Fruit fly (Drosophila melanogaster) whole organism, wandering third instar larva: ENCODE data around the gene CG7768.
A peak's percentile ranks its signal among the peaks of the same experiment; 100 is the strongest.

Source experiments
- CG9705 ChIP-seq: fragments of 200-800 bp; sonication (Bioruptor generic); optimal IDR thresholded peaks from 2 replicates; lab custom pipeline; 2018; ENCODE audit warnings: missing biosample characterization, mild to moderate bottlenecking, missing genetic modification characterization
- Dfd ChIP-seq: fragments of >200 bp; optimal IDR thresholded peaks from 2 replicates; lab custom pipeline; 2017; ENCODE audit warnings: missing biosample characterization, missing genetic modification characterization
- Dif ChIP-seq: fragments of 200-275, 200-300 bp; sonication (Bioruptor generic); optimal IDR thresholded peaks from 2 replicates; lab custom pipeline; 2018; ENCODE audit warnings: missing biosample characterization, missing genetic modification characterization; ENCODE audit not compliant: partially characterized antibody
- GATAd ChIP-seq: sonication (Bioruptor generic); optimal IDR thresholded peaks from 2 replicates; lab custom pipeline; 2016; ENCODE audit warnings: missing biosample characterization, missing genetic modification characterization
- Hr78 ChIP-seq: fragments of >200 bp; optimal IDR thresholded peaks from 2 replicates; lab custom pipeline; 2017; ENCODE audit warnings: missing biosample characterization, missing genetic modification characterization
- Hr83 ChIP-seq: fragments of 200-300 bp; sonication (Bioruptor generic); optimal IDR thresholded peaks from 2 replicates; lab custom pipeline; 2016; ENCODE audit warnings: missing biosample characterization, mild to moderate bottlenecking, missing genetic modification characterization, moderate library complexity; ENCODE audit not compliant: poor library complexity, severe bottlenecking
- Jra ChIP-seq: sonication (Bioruptor generic); optimal IDR thresholded peaks from 2 replicates; lab custom pipeline; 2016; ENCODE audit warnings: missing biosample characterization, missing genetic modification characterization
- Mio ChIP-seq: sonication (Bioruptor generic); optimal IDR thresholded peaks from 2 replicates; lab custom pipeline; 2016; ENCODE audit warnings: missing biosample characterization, missing genetic modification characterization
- Myc ChIP-seq: fragments of >200 bp; optimal IDR thresholded peaks from 2 replicates; lab custom pipeline; 2017
- N ChIP-seq: fragments of >200 bp; optimal IDR thresholded peaks from 2 replicates; lab custom pipeline; 2018; ENCODE audit warnings: missing biosample characterization, missing external identifiers, missing genetic modification characterization
- OdsH ChIP-seq: fragments of 200-800 bp; sonication (Bioruptor generic); optimal IDR thresholded peaks from 2 replicates; lab custom pipeline; 2016; ENCODE audit warnings: missing biosample characterization, mild to moderate bottlenecking, missing genetic modification characterization
- Rel ChIP-seq, 2 experiments: fragments of 200-800 bp; sonication (Bioruptor generic) in 1 of 2; optimal IDR thresholded peaks; 2 replicates in 1 of 2; 3 replicates in 1 of 2; lab custom pipeline; 2016 to 2019; ENCODE audit warnings: mild to moderate bottlenecking in 2 of 2, missing biosample characterization in 2 of 2, missing genetic modification characterization in 2 of 2, moderate library complexity in 1 of 2
- Sp1 ChIP-seq: fragments of 200-800 bp; sonication (Bioruptor generic); optimal IDR thresholded peaks from 3 replicates; lab custom pipeline; 2019; ENCODE audit warnings: missing biosample characterization, mild to moderate bottlenecking, missing genetic modification characterization, moderate library complexity
- Vsx2 ChIP-seq: fragments of 200-300, 225-300 bp; sonication (Bioruptor generic); optimal IDR thresholded peaks from 2 replicates; lab custom pipeline; 2018; ENCODE audit warnings: missing biosample characterization, missing genetic modification characterization; ENCODE audit not compliant: partially characterized antibody
- br ChIP-seq: fragments of 200-800 bp; sonication (Bioruptor generic); optimal IDR thresholded peaks from 2 replicates; lab custom pipeline; 2016; ENCODE audit warnings: missing biosample characterization, missing genetic modification characterization
- brk ChIP-seq: fragments of 200-800 bp; sonication (Bioruptor generic); optimal IDR thresholded peaks from 2 replicates; lab custom pipeline; 2016; ENCODE audit warnings: missing biosample characterization, mild to moderate bottlenecking, missing genetic modification characterization
- dl ChIP-seq, 2 experiments: fragments of 175-275, 200-275 bp in 1 of 2; fragments of 200-275 bp in 1 of 2; sonication (Bioruptor generic); optimal IDR thresholded peaks; lab custom pipeline; 2018; ENCODE audit warnings: mild to moderate bottlenecking in 2 of 2, missing biosample characterization in 2 of 2, missing genetic modification characterization in 2 of 2, moderate library complexity in 2 of 2; ENCODE audit not compliant: partially characterized antibody in 2 of 2, insufficient read depth in 1 of 2
- dsf ChIP-seq: sonication (Bioruptor generic); optimal IDR thresholded peaks from 2 replicates; lab custom pipeline; 2016; ENCODE audit warnings: missing biosample characterization, missing genetic modification characterization, borderline replicate concordance
- foxo ChIP-seq, 2 experiments: fragments of 200-800 bp; sonication (Bioruptor generic); optimal IDR thresholded peaks; 2 replicates in 1 of 2; 3 replicates in 1 of 2; lab custom pipeline; 2016 to 2017; ENCODE audit warnings: missing biosample characterization in 2 of 2, missing genetic modification characterization in 2 of 2
- fru ChIP-seq: fragments of 200-800 bp; sonication (Bioruptor generic); optimal IDR thresholded peaks from 3 replicates; lab custom pipeline; 2016; ENCODE audit warnings: missing biosample characterization, mild to moderate bottlenecking, missing genetic modification characterization
- jim ChIP-seq: fragments of 175-275, 200-325 bp; sonication (Bioruptor generic); optimal IDR thresholded peaks from 2 replicates; lab custom pipeline; 2016; ENCODE audit warnings: missing biosample characterization, mild to moderate bottlenecking, missing genetic modification characterization
- lola ChIP-seq: fragments of >200 bp; optimal IDR thresholded peaks from 2 replicates; lab custom pipeline; 2017; ENCODE audit warnings: missing biosample characterization, missing genetic modification characterization
- pan ChIP-seq: fragments of >200 bp; optimal IDR thresholded peaks from 2 replicates; lab custom pipeline; 2017
- psq ChIP-seq: fragments of 200-800 bp; sonication (Bioruptor generic); optimal IDR thresholded peaks from 3 replicates; lab custom pipeline; 2017; ENCODE audit warnings: missing biosample characterization, mild to moderate bottlenecking, missing genetic modification characterization, moderate library complexity
- rgr ChIP-seq: fragments of 200-800 bp; sonication (Bioruptor generic); optimal IDR thresholded peaks from 3 replicates; lab custom pipeline; 2016; ENCODE audit warnings: missing biosample characterization, mild to moderate bottlenecking, missing genetic modification characterization
- usp ChIP-seq: fragments of >200 bp; optimal IDR thresholded peaks from 2 replicates; lab custom pipeline; 2017; ENCODE audit warnings: missing biosample characterization, missing genetic modification characterization
- woc ChIP-seq: sonication (Bioruptor generic); optimal IDR thresholded peaks from 2 replicates; lab custom pipeline; 2016; ENCODE audit warnings: missing biosample characterization, mild to moderate bottlenecking, missing genetic modification characterization

The CG7768 gene

dm6 chr3L:14208974-14209373 lies 9.0 kb upstream of the CG7768 start:
- no peak for TF ChIP-seq woc (GFP tag; lab: Kevin White, UChicago)
- no peak for TF ChIP-seq Rel (GFP tag; optimal IDR thresholded peaks at IDR 0.05; lab: Kevin White, UChicago)
- peak; percentile 52 for TF ChIP-seq Rel (tag; optimal IDR thresholded peaks at IDR 0.05; lab: Kevin White, UChicago)

DNA sequence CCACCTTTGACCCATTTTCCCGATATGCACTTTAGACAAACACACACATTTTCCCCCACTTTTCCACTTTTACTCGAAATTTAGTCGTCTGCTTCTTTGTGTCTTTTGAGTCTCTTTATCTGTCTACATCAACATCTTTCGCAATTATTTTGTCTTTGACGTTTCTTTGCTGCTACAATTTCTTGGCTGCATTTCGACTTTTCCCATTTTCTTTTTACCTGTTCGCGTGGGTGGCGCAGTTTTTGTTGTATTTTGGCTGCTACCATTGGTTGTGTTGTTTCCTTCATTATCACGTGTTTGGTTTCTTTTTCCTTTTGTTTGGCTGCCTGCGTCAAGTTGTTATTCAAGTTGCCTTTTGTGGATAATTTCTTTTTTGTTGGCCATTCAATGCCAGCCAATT lies 6.4 kb upstream of the CG7768 start:
- TF ChIP-seq Jra (GFP tag; lab: Kevin White, UChicago) (no peak), Myc (lab: Kevin White, UChicago) (no peak), Vsx2 (GFP tag; lab: Kevin White, UChicago) (no peak), N (GFP tag; lab: Kevin White, UChicago) (no peak), br (GFP tag; lab: Kevin White, UChicago) (no peak), GATAd (GFP tag; lab: Kevin White, UChicago) (no peak), Hr83 (GFP tag; lab: Kevin White, UChicago) (no peak), dl (GFP tag; optimal IDR thresholded peaks at IDR 0.05; lab: Kevin White, UChicago; ENCODE audit: insufficient read depth in 1 of 2, partially characterized antibody in 2 of 2) (no peak), Dif (GFP tag; lab: Kevin White, UChicago) (no peak), dsf (no peak)
- TF ChIP-seq, all 38 proteins: peak for 0

- TF ChIP-seq jim (no peak), Myc (lab: Kevin White, UChicago) (peak; percentile 89), psq (GFP tag; lab: Kevin White, UChicago) (no peak)
Observed at dm6 chr3L:14212300-14212893, 5.6 kb upstream of the CG7768 start.

DNA sequence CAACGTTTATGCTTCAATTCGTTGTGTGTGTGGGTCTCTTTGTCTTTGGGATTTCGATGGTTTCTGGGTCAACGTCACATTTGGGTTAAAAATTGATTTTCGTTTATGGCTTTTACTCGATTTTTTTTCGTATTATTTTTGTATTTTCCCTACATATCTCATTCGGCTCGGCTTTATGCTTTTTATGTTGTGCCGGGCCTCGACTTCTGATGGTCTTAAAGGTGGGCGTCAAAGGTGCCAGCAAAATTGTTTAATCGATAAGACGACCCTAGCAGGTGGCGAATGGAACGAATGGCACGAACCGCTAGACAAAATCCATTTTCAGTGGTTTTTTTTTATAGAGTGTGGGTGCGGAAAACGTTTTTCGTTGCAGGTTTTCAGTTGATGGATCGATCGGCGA lies 1.9 kb upstream of the CG7768 start:
- TF ChIP-seq Dif (GFP tag; lab: Kevin White, UChicago) = no peak
- TF ChIP-seq br (GFP tag; lab: Kevin White, UChicago) = no peak
- no peak for TF ChIP-seq Mio (GFP tag; lab: Kevin White, UChicago)
- TF ChIP-seq Jra (GFP tag; lab: Kevin White, UChicago) = no peak
- no peak for TF ChIP-seq OdsH (GFP tag; lab: Kevin White, UChicago)
- no peak for TF ChIP-seq CG9705
- no peak for TF ChIP-seq pan (lab: Kevin White, UChicago)
- TF ChIP-seq usp (GFP tag; lab: Kevin White, UChicago) = no peak
- TF ChIP-seq lola (GFP tag; lab: Kevin White, UChicago) = no peak
- no peak for TF ChIP-seq fru (GFP tag; lab: Kevin White, UChicago)
- TF ChIP-seq jim = no peak
- TF ChIP-seq dsf = no peak
- TF ChIP-seq woc (GFP tag; lab: Kevin White, UChicago) = no peak
- TF ChIP-seq foxo (GFP tag; optimal IDR thresholded peaks at IDR 0.05; lab: Kevin White, UChicago) = no peak
- no peak for TF ChIP-seq rgr
- TF ChIP-seq Sp1 (GFP tag; lab: Kevin White, UChicago) = no peak
- no peak for TF ChIP-seq Myc (lab: Kevin White, UChicago)
- no peak for TF ChIP-seq Dfd
- TF ChIP-seq brk (GFP tag; lab: Kevin White, UChicago) = no peak
- TF ChIP-seq Hr78 (GFP tag; lab: Kevin White, UChicago) = no peak

- no peak for TF ChIP-seq Rel (GFP tag; optimal IDR thresholded peaks at IDR 0.05; lab: Kevin White, UChicago)
- no peak for TF ChIP-seq Rel (tag; optimal IDR thresholded peaks at IDR 0.05; lab: Kevin White, UChicago)
- TF ChIP-seq foxo (GFP tag; optimal IDR thresholded peaks at IDR 0.05; lab: Kevin White, UChicago) = no peak
- no peak for TF ChIP-seq Sp1 (GFP tag; lab: Kevin White, UChicago)
- TF ChIP-seq Dif (GFP tag; lab: Kevin White, UChicago) = peak; percentile 19
- TF ChIP-seq woc (GFP tag; lab: Kevin White, UChicago) = no peak
Observed at dm6 chr3L:14219422-14219853, 1.4 kb downstream of the CG7768 start.
